Fruit fly (Drosophila melanogaster): ENCODE results near the gene CG42342.

CG42342 gene

dm6 chr3R:16617650-16618049 is 115.1 kb downstream of the CG42342 start, which contains the start of gene CG17560:
Gene CG17560, plus strand, starts transcription at chr3R:16617950.
- TF ChIP-seq Hr78 (GFP tag; optimal IDR thresholded peaks at IDR 0.05) (no peak), woc (GFP tag; optimal IDR thresholded peaks at IDR 0.05) (no peak), h (GFP tag; optimal IDR thresholded peaks at IDR 0.05) (no peak), N (GFP tag; optimal IDR thresholded peaks at IDR 0.05) (no peak), sv (GFP tag; optimal IDR thresholded peaks at IDR 0.05) (no peak)

- TF ChIP-seq dsf (GFP tag; optimal IDR thresholded peaks at IDR 0.05; ENCODE audit: borderline replicate concordance) (no peak), ey (GFP tag; optimal IDR thresholded peaks at IDR 0.05) (no peak), Rel (GFP tag; optimal IDR thresholded peaks at IDR 0.05) (no peak), Rel (tag; optimal IDR thresholded peaks at IDR 0.05) (no peak), Abd-B (GFP tag; optimal IDR thresholded peaks at IDR 0.05) (no peak), br (GFP tag; optimal IDR thresholded peaks at IDR 0.05) (no peak), Myc (optimal IDR thresholded peaks at IDR 0.05) (no peak), OdsH (GFP tag; optimal IDR thresholded peaks at IDR 0.05) (no peak), pan (optimal IDR thresholded peaks at IDR 0.05) (no peak), rgr (GFP tag; optimal IDR thresholded peaks at IDR 0.05) (no peak), fru (GFP tag; optimal IDR thresholded peaks at IDR 0.05) (no peak), h (GFP tag; optimal IDR thresholded peaks at IDR 0.05) (no peak), Sp1 (GFP tag; optimal IDR thresholded peaks at IDR 0.05) (no peak), sv (GFP tag; optimal IDR thresholded peaks at IDR 0.05) (no peak), CG32264 (GFP tag; optimal IDR thresholded peaks at IDR 0.05) (no peak), usp (GFP tag; optimal IDR thresholded peaks at IDR 0.05) (no peak), Dif (GFP tag; optimal IDR thresholded peaks at IDR 0.05; ENCODE audit: partially characterized antibody) (no peak), Hr83 (GFP tag; optimal IDR thresholded peaks at IDR 0.05; ENCODE audit: poor library complexity, severe bottlenecking) (no peak)
Measured at dm6 chr3R:16620478-16620877, 117.9 kb downstream of the CG42342 start, which contains the start of gene CG14893. Gene CG14893, plus strand, starts transcription at chr3R:16620778.

Measured in whole organism, wandering third instar larva.